Fruit fly (Drosophila melanogaster): Measurements from ENCODE around the gene Osi3.

The Osi3 gene

dm6 chr3R:6198488-6198892 lies 17.1 kb upstream of the Osi3 start, which contains the start of gene Osi24 (continued):
- TF ChIP-seq CG30403 (GFP tag; optimal IDR thresholded peaks at IDR 0.05) (peak; percentile 65), Drgx (GFP tag; IDR thresholded peaks at IDR 0.05) (peak; percentile 88), gfzf (GFP tag; optimal IDR thresholded peaks at IDR 0.05) (no peak), E2f2 (GFP tag; IDR thresholded peaks at IDR 0.05) (no peak), BEAF-32 (GFP tag; optimal IDR thresholded peaks at IDR 0.05) (no peak), CG11504 (tag; optimal IDR thresholded peaks at IDR 0.05) (peak; percentile 63), tap (tag; optimal IDR thresholded peaks at IDR 0.05) (peak; percentile 48), aop (GFP tag; IDR thresholded peaks at IDR 0.05) (no peak), Dad (GFP tag; optimal IDR thresholded peaks at IDR 0.05) (no peak), CG15073 (GFP tag; optimal IDR thresholded peaks at IDR 0.05) (no peak), nau (GFP tag; optimal IDR thresholded peaks at IDR 0.05) (peak; percentile 47), Hr39 (optimal IDR thresholded peaks at IDR 0.05) (no peak), CG2889 (GFP tag; IDR thresholded peaks at IDR 0.05) (no peak), odd (GFP tag; optimal IDR thresholded peaks at IDR 0.05) (peak; percentile 36), grau (tag; optimal IDR thresholded peaks at IDR 0.05) (peak; percentile 48), gce (GFP tag; IDR thresholded peaks at IDR 0.05) (no peak), prd (optimal IDR thresholded peaks at IDR 0.05) (no peak), prd (GFP tag; IDR thresholded peaks at IDR 0.05) (peak; percentile 70; the same call in 2 of the 3 replicates), Hmr (GFP tag; optimal IDR thresholded peaks at IDR 0.05) (peak; percentile 33), Gug (GFP tag; IDR thresholded peaks at IDR 0.05) (no peak; the same call in 3 of the 4 replicates), Max (GFP tag; optimal IDR thresholded peaks at IDR 0.05) (peak; percentile 15), CG30431 (GFP tag; optimal IDR thresholded peaks at IDR 0.05) (no peak), Hr3 (GFP tag; optimal IDR thresholded peaks at IDR 0.05) (peak; percentile 39), maf-S (GFP tag; optimal IDR thresholded peaks at IDR 0.05) (peak; percentile 22), crp (GFP tag; optimal IDR thresholded peaks at IDR 0.05) (peak in 1 of 2 experiments; percentile 44), peb (GFP tag; IDR thresholded peaks at IDR 0.05) (peak; percentile 57), Hmx (GFP tag; optimal IDR thresholded peaks at IDR 0.05) (no peak), corto (GFP tag; optimal IDR thresholded peaks at IDR 0.05) (peak; percentile 31), CG6175 (GFP tag; IDR thresholded peaks at IDR 0.05) (no peak), CG16863 (GFP tag; optimal IDR thresholded peaks at IDR 0.05) (peak; percentile 35), croc (GFP tag; conservative IDR thresholded peaks at IDR 0.05) (peak; percentile 39; the same call in 1 of the 3 replicates), row (GFP tag; IDR thresholded peaks at IDR 0.05) (peak; percentile 69; the same call in 2 of the 3 replicates), pita (GFP tag; optimal IDR thresholded peaks at IDR 0.05) (no peak), Optix (GFP tag; IDR thresholded peaks at IDR 0.05) (no peak), CG15696 (tag; optimal IDR thresholded peaks at IDR 0.05) (no peak), lmd (GFP tag; IDR thresholded peaks at IDR 0.05) (peak; percentile 52), Atf-2 (GFP tag; optimal IDR thresholded peaks at IDR 0.05) (peak; percentile 25), chinmo (GFP tag; IDR thresholded peaks at IDR 0.05; ENCODE audit: partially characterized antibody) (no peak), CG11696 (GFP tag; IDR thresholded peaks at IDR 0.05) (0 out of 2 replicates have a peak, but pooled peaks have one; percentile 21), CkIIα-i1 (GFP tag; IDR thresholded peaks at IDR 0.05) (no peak), CG11093 (GFP tag; IDR thresholded peaks at IDR 0.05) (0 out of 3 replicates have a peak, but pooled peaks have one; percentile 13), CG13894 (tag; optimal IDR thresholded peaks at IDR 0.05) (no peak), CG7839 (tag; optimal IDR thresholded peaks at IDR 0.05) (peak; percentile 54), CG12942 (GFP tag; optimal IDR thresholded peaks at IDR 0.05) (peak; percentile 37), Atf3 (GFP tag; optimal IDR thresholded peaks at IDR 0.05) (no peak), Myb (GFP tag; optimal IDR thresholded peaks at IDR 0.05) (peak; percentile 15), h (optimal IDR thresholded peaks at IDR 0.05) (no peak), CG15011 (GFP tag; optimal IDR thresholded peaks at IDR 0.05) (no peak), sr (GFP tag; IDR thresholded peaks at IDR 0.05) (no peak), ro (GFP tag; IDR thresholded peaks at IDR 0.05) (0 out of 2 replicates have a peak, but pooled peaks have one; percentile 14), CG2202 (tag; optimal IDR thresholded peaks at IDR 0.05) (no peak), tup (GFP tag; optimal IDR thresholded peaks at IDR 0.05) (no peak), Taf1 (GFP tag; IDR thresholded peaks at IDR 0.05) (no peak)

Measured in whole organism, embryonic.